Fruit fly (Drosophila melanogaster) whole organism, prepupa: ENCODE data around the gene CG4238.

ENCODE experiments used
- CG10669 ChIP-seq: fragments of 200-800 bp; sonication (Bioruptor generic); optimal IDR thresholded peaks from 3 replicates; lab custom pipeline; 2018; ENCODE audit warnings: missing biosample characterization, mild to moderate bottlenecking, missing genetic modification characterization, moderate library complexity
- CG11762 ChIP-seq: fragments of 200-800 bp; sonication (Bioruptor generic); optimal IDR thresholded peaks from 3 replicates; lab custom pipeline; 2016; ENCODE audit warnings: missing biosample characterization, missing genetic modification characterization; ENCODE audit not compliant: insufficient read depth
- CG11902 ChIP-seq: fragments of 200-800 bp; sonication (Bioruptor generic); optimal IDR thresholded peaks from 3 replicates; lab custom pipeline; 2016; ENCODE audit warnings: missing biosample characterization, missing genetic modification characterization
- CG15336 ChIP-seq: fragments of 200-800 bp; sonication (Bioruptor generic); IDR thresholded peaks from 2 replicates; pipeline ENCODE4 v1.3.6; 2022; ENCODE audit warnings: missing biosample characterization, missing genetic modification characterization
- CG1621 ChIP-seq: fragments of 200-800 bp; sonication (Bioruptor generic); optimal IDR thresholded peaks from 3 replicates; lab custom pipeline; 2018; ENCODE audit warnings: missing biosample characterization, mild to moderate bottlenecking, missing genetic modification characterization
- CG3032 ChIP-seq: fragments of 200-800 bp; optimal IDR thresholded peaks from 2 replicates; lab custom pipeline; 2019; ENCODE audit warnings: missing biosample characterization, mild to moderate bottlenecking, missing genetic modification characterization, moderate library complexity
- CG31627 ChIP-seq: fragments of 200-800 bp; sonication (Bioruptor generic); optimal IDR thresholded peaks from 3 replicates; lab custom pipeline; 2016; ENCODE audit warnings: missing biosample characterization, missing genetic modification characterization
- CG32006 ChIP-seq: fragments of 200-800 bp; sonication (Bioruptor generic); optimal IDR thresholded peaks from 3 replicates; lab custom pipeline; 2017; ENCODE audit warnings: missing biosample characterization, mild to moderate bottlenecking, missing genetic modification characterization
- CG34406 ChIP-seq: fragments of 200-800 bp; sonication (Bioruptor generic); optimal IDR thresholded peaks from 3 replicates; lab custom pipeline; 2016; ENCODE audit warnings: missing biosample characterization, missing genetic modification characterization
- CG6276 ChIP-seq: fragments of 200-800 bp; sonication (Bioruptor generic); optimal IDR thresholded peaks from 2 replicates; lab custom pipeline; 2017; ENCODE audit warnings: missing biosample characterization, mild to moderate bottlenecking, missing genetic modification characterization
- CG6792 ChIP-seq: fragments of 200-800 bp; sonication (Bioruptor generic); optimal IDR thresholded peaks from 3 replicates; lab custom pipeline; 2016; ENCODE audit warnings: missing biosample characterization, missing genetic modification characterization
- CG6808 ChIP-seq: fragments of 200-800 bp; sonication (Bioruptor generic); optimal IDR thresholded peaks from 3 replicates; lab custom pipeline; 2017; ENCODE audit warnings: missing biosample characterization, missing genetic modification characterization, mild to moderate bottlenecking, moderate library complexity, missing genetic modification reagents
- CG7368 ChIP-seq: fragments of 200-800 bp; sonication (Bioruptor generic); optimal IDR thresholded peaks from 3 replicates; lab custom pipeline; 2016; ENCODE audit warnings: missing biosample characterization, missing genetic modification characterization
- CG8319 ChIP-seq: fragments of 200-800 bp; sonication (Bioruptor generic); optimal IDR thresholded peaks from 3 replicates; lab custom pipeline; 2016; ENCODE audit warnings: missing biosample characterization, missing genetic modification characterization
- CG8632 ChIP-seq: fragments of 200-800 bp; sonication (Bioruptor generic); optimal IDR thresholded peaks from 3 replicates; lab custom pipeline; 2016; ENCODE audit warnings: missing biosample characterization, missing genetic modification characterization
- Eip78C ChIP-seq: fragments of 200-800 bp; sonication (Bioruptor generic); peaks from one replicate; lab custom pipeline; 2016; ENCODE audit warnings: missing biosample characterization, missing genetic modification characterization
- Ets21C ChIP-seq: fragments of 200-800 bp; sonication (Bioruptor generic); optimal IDR thresholded peaks from 3 replicates; lab custom pipeline; 2016; ENCODE audit warnings: missing biosample characterization, missing genetic modification characterization
- Ets96B ChIP-seq: fragments of 200-800 bp; optimal IDR thresholded peaks from 2 replicates; lab custom pipeline; 2019; ENCODE audit warnings: missing biosample characterization, mild to moderate bottlenecking, missing genetic modification characterization, moderate library complexity
- Lpt ChIP-seq: fragments of 200-800 bp; sonication (Bioruptor generic); optimal IDR thresholded peaks from 3 replicates; lab custom pipeline; 2016; ENCODE audit warnings: missing biosample characterization, missing genetic modification characterization
- OdsH ChIP-seq: fragments of 200-800 bp; sonication (Bioruptor generic); optimal IDR thresholded peaks from 3 replicates; lab custom pipeline; 2016; ENCODE audit warnings: missing biosample characterization, missing genetic modification characterization
- acj6 ChIP-seq: fragments of 200-800 bp; sonication (Bioruptor generic); optimal IDR thresholded peaks from 3 replicates; lab custom pipeline; 2016; ENCODE audit warnings: missing biosample characterization, missing genetic modification characterization
- dsx ChIP-seq: fragments of 200-800 bp; optimal IDR thresholded peaks from 3 replicates; lab custom pipeline; 2019; ENCODE audit warnings: missing biosample characterization, mild to moderate bottlenecking, missing genetic modification characterization, moderate library complexity; ENCODE audit not compliant: poor library complexity, severe bottlenecking
- eg ChIP-seq: fragments of 200-800 bp; sonication (Bioruptor generic); IDR thresholded peaks from 3 replicates; pipeline ENCODE4 v1.3.6; 2022; ENCODE audit warnings: missing biosample characterization, missing genetic modification characterization
- esn ChIP-seq: fragments of 200-800 bp; sonication (Bioruptor generic); optimal IDR thresholded peaks from 2 replicates; lab custom pipeline; 2016; ENCODE audit warnings: missing biosample characterization, mild to moderate bottlenecking, missing genetic modification characterization, moderate library complexity
- lz ChIP-seq: fragments of 200-800 bp; sonication (Bioruptor generic); optimal IDR thresholded peaks from 3 replicates; lab custom pipeline; 2016; ENCODE audit warnings: missing biosample characterization, missing genetic modification characterization
- pdm3 ChIP-seq: fragments of 200-800 bp; sonication (Bioruptor generic); optimal IDR thresholded peaks from 3 replicates; lab custom pipeline; 2016; ENCODE audit warnings: missing biosample characterization, missing genetic modification characterization
- spab ChIP-seq: fragments of 200-800 bp; sonication (Bioruptor generic); optimal IDR thresholded peaks from 2 replicates; lab custom pipeline; 2017; ENCODE audit warnings: missing biosample characterization, mild to moderate bottlenecking, missing genetic modification characterization, missing genetic modification reagents
- ss ChIP-seq, 2 experiments: fragments of 200-800 bp; sonication (Bioruptor generic); optimal IDR thresholded peaks; 2 replicates in 1 of 2; 3 replicates in 1 of 2; lab custom pipeline; 2017 to 2018; ENCODE audit warnings: mild to moderate bottlenecking in 2 of 2, missing biosample characterization in 2 of 2, missing genetic modification characterization in 2 of 2, moderate library complexity in 1 of 2
- svp ChIP-seq: fragments of 200-800 bp; sonication (Bioruptor generic); peaks from one replicate; lab custom pipeline; 2016; ENCODE audit warnings: missing biosample characterization, missing genetic modification characterization
- vri ChIP-seq: fragments of 200-800 bp; sonication (Bioruptor generic); optimal IDR thresholded peaks from 3 replicates; lab custom pipeline; 2016; ENCODE audit warnings: missing biosample characterization, mild to moderate bottlenecking, missing genetic modification characterization

The CG4238 gene

DNA sequence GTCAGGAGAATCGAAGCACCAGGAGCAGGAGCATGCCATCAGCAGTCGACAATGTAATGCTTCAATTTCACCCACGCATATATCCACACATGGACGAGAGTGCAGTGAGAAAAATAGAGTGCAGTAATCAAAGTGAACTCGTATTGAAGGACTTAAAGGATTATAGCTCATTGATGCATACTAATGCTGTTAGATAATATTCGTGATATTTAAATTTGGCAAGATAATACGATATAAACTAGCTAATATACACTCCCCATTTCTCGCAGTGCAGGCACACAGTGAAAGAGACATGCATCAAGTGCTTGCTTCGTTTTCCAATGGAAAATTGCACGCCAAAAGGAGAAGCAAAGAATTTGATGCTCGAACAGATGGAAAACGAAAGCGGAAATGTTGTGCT is 63.3 kb downstream of the CG4238 start (continued):
- TF ChIP-seq CG6808 (GFP tag; lab: Kevin White, UChicago) (peak; percentile 41), CG8632 (peak; percentile 6), vri (GFP tag; lab: Kevin White, UChicago) (no peak), CG1621 (no peak), Ets21C (GFP tag; lab: Kevin White, UChicago) (no peak), CG7368 (GFP tag; lab: Kevin White, UChicago) (peak; percentile 13), spab (GFP tag; lab: Kevin White, UChicago) (peak; percentile 23), CG6792 (GFP tag; lab: Kevin White, UChicago) (peak; percentile 8), Ets96B (peak; percentile 51), ss (GFP tag; optimal IDR thresholded peaks at IDR 0.05; lab: Kevin White, UChicago) (peak in 1 of 2 experiments; percentile 62), OdsH (GFP tag; lab: Kevin White, UChicago) (peak; percentile 7), Lpt (no peak), pdm3 (GFP tag; lab: Kevin White, UChicago) (peak; percentile 36), Eip78C (GFP tag; lab: Kevin White, UChicago) (peak; percentile 32), esn (no peak), CG32006 (GFP tag; lab: Kevin White, UChicago) (peak; percentile 21), CG8319 (GFP tag; lab: Kevin White, UChicago) (peak; percentile 9), acj6 (GFP tag; lab: Kevin White, UChicago) (peak; percentile 35), CG3032 (tag; lab: Kevin White, UChicago) (no peak), CG34406 (GFP tag; lab: Kevin White, UChicago) (no peak), CG10669 (GFP tag; lab: Kevin White, UChicago) (peak; percentile 51), eg (GFP tag; lab: Robert Waterston, UW) (0 out of 3 replicates have a peak, but pooled peaks have one; percentile 18)

DNA sequence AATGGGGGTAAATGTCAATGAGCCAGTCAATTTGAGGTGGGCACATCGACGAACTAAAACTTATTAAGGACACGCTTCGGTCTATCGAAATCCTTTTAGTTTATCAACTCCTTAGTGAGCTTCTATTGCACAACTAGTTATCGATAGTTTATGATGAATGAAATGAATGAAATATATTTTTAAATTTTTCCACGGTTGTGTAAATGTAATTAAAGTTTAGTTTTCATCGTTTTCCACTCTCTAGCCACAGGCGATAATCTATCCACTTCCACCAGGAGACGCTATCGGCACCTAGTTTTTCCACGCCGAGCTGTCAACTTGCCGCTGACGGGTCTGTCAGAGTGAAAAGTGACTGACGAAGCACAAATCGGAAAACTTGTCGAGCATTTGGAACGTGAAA is 70.0 kb downstream of the CG4238 start, which contains the start of gene CG12674:
Gene CG12674 (plus strand): TSS at position 301 of the 400 bp plus-strand sequence.
- no peak for TF ChIP-seq acj6 (GFP tag; lab: Kevin White, UChicago)
- TF ChIP-seq CG34406 (GFP tag; lab: Kevin White, UChicago): no peak
- TF ChIP-seq CG11902: no peak
- TF ChIP-seq spab (GFP tag; lab: Kevin White, UChicago): no peak
- no peak for TF ChIP-seq lz (GFP tag; lab: Kevin White, UChicago)
- TF ChIP-seq CG6276 (GFP tag; lab: Kevin White, UChicago): no peak
- TF ChIP-seq CG31627 (GFP tag; lab: Kevin White, UChicago): no peak
- no peak for TF ChIP-seq CG11762 (GFP tag; lab: Kevin White, UChicago)
- TF ChIP-seq svp (GFP tag; lab: Kevin White, UChicago): no peak
- TF ChIP-seq CG15336: no peak
- no peak for TF ChIP-seq dsx (GFP tag; lab: Kevin White, UChicago)
